Worm (Caenorhabditis elegans) whole organism, L2 larva: ENCODE measurements around the gene F40C5.2.

ENCODE experiments used
- ama-1 ChIP-seq: fragments of 150-350 bp; optimal IDR thresholded peaks from 2 replicates; lab custom pipeline; 2018; ENCODE audit warnings: inconsistent platforms
- mab-5 ChIP-seq: fragments of 150-350 bp; optimal IDR thresholded peaks from 2 replicates; lab custom pipeline; 2014; ENCODE audit warnings: missing biosample characterization, missing genetic modification characterization
- nhr-25 ChIP-seq: fragments of 150-350 bp; sonication (generic microtip); optimal IDR thresholded peaks from 3 replicates; lab custom pipeline; 2014; ENCODE audit warnings: missing biosample characterization, missing genetic modification characterization
- nhr-77 ChIP-seq: fragments of 150-350 bp; optimal IDR thresholded peaks from 2 replicates; lab custom pipeline; 2014; ENCODE audit warnings: missing biosample characterization, missing genetic modification characterization
- ztf-4 ChIP-seq: fragments of 150-350 bp; optimal IDR thresholded peaks from 2 replicates; lab custom pipeline; 2014; ENCODE audit warnings: missing biosample characterization, missing genetic modification characterization

DNA sequence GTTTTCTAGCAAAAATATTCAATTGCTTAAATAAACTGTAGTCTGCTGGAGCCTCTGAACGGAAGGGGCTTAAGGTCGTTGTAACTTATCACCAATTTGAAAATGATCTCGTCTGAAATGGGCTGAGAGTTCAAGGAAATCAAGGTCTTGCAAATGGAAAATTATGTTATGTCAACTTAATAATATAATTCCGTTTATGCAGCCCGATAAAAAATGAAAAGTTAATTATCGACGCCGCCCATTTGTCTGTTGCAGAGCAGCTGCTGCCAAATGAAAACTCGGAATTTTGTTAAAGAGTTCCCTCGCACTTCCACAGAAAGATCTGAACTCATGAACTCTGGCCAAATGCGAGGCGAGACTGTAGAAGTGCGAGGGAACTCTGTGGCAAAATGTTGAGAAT is 29.7 kb upstream of the F40C5.2 start, which contains the start of gene srbc-67:
- no peak for TF ChIP-seq nhr-77 (tag; lab: Kevin White, UChicago)
- TF ChIP-seq nhr-25 (tag; lab: Kevin White, UChicago), result no peak
- no peak for TF ChIP-seq ztf-4 (tag; lab: Kevin White, UChicago)
- TF ChIP-seq ama-1, result no peak
- no peak for TF ChIP-seq mab-5
